Worm (Caenorhabditis elegans): Measurements from ENCODE around the gene srsx-36.
"Not testable (repeated sequence)": the region's sequence is repeated elsewhere in the genome, so short reads cannot be mapped to it uniquely, and the experiment has no call there.

DNA sequence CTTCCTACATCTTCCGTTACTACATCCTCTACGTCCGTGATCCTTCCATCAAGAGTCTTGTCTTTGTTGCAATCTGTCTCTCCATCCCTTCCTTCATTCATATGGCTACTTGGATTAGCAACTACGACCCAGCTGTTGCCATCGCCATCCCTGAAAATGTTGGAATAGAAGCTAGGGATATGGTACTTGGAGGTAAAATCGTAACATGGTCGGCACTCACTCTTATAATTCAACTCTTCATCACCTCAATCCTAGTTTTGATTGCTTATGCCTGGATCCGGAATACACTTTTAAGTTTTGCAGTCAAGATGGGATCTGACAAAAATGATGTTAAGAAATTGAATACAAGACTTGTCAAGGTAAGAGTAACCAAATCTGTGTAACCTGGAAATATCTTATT lies 5.7 kb downstream of the srsx-36 start, which contains the start of gene T26E4.18:
- TF ChIP-seq pqm-1 (tag; optimal IDR thresholded peaks at IDR 0.05); nhr-11 (tag; optimal IDR thresholded peaks at IDR 0.05); ama-1 (optimal IDR thresholded peaks at IDR 0.05); ets-4 (tag; optimal IDR thresholded peaks at IDR 0.05); ceh-14 (tag; optimal IDR thresholded peaks at IDR 0.05); tbx-7 (tag; optimal IDR thresholded peaks at IDR 0.05): not testable (repeated sequence)

Data from whole organism, late embryonic.